Worm (Caenorhabditis elegans) whole organism, late embryonic: Measurements from ENCODE around the gene spe-41.

ENCODE experiments used
- ceh-24 ChIP-seq: sonication (generic microtip); optimal IDR thresholded peaks from 2 replicates; lab custom pipeline; 2016; ENCODE audit warnings: mild to moderate bottlenecking, missing genetic modification characterization, missing compliant biosample characterization
- ceh-48 ChIP-seq: sonication (generic microtip); optimal IDR thresholded peaks from 2 replicates; lab custom pipeline; 2016; ENCODE audit warnings: missing genetic modification characterization, inconsistent platforms, missing compliant biosample characterization
- nhr-11 ChIP-seq: fragments of 150-350 bp; optimal IDR thresholded peaks from 2 replicates; lab custom pipeline; 2014; ENCODE audit warnings: missing biosample characterization, missing genetic modification characterization
- pat-9 ChIP-seq: fragments of 200-800 bp; sonication (Bioruptor generic); optimal IDR thresholded peaks from 2 replicates; lab custom pipeline; 2018; ENCODE audit warnings: mild to moderate bottlenecking, missing genetic modification characterization, moderate library complexity, missing compliant biosample characterization
- pax-1 ChIP-seq: fragments of 150-350 bp; optimal IDR thresholded peaks from 2 replicates; lab custom pipeline; 2014; ENCODE audit warnings: missing biosample characterization, missing genetic modification characterization
- sox-2 ChIP-seq: fragments of 200-800 bp; sonication (Bioruptor generic); IDR thresholded peaks from 2 replicates; pipeline ENCODE4 v1.3.6; 2022; ENCODE audit warnings: missing genetic modification reagents, missing genetic modification characterization, missing compliant biosample characterization

DNA sequence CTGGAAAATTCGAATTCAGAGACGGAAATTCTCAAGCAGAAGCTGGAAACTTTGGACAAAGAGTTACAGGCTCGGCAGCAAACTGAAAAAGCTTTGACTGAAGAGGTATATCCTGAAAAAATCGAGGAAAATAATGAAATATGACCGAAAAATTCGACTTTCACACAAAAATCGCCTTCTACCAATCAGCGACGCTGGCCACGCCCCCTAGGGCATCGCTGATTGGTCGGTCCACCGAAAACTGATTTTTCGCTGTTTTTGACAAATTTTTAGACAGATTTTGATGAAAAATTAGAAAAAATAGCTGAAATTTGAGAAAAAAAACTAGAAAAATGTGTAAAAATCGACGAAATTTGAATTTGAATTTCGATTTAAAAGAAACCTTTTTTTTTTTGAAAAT is 25.1 kb downstream of the spe-41 start:
- no peak for TF ChIP-seq pax-1 (tag; lab: Kevin White, UChicago)
- TF ChIP-seq ceh-24 (tag; lab: Kevin White, UChicago) = no peak
- TF ChIP-seq sox-2 = no peak
- TF ChIP-seq nhr-11 (tag; lab: Kevin White, UChicago) = no peak
- no peak for TF ChIP-seq pat-9 (tag; lab: Kevin White, UChicago)
- no peak for TF ChIP-seq ceh-48 (tag; lab: Kevin White, UChicago)
